Fruit fly (Drosophila melanogaster) S2 (cell line): ENCODE results near the gene Sec10.

Experiments used
- CG8478 ChIP-seq: fragments of >200 bp; optimal IDR thresholded peaks from 2 replicates; lab custom pipeline; 2018
- CTCF ChIP-seq, 2 experiments: fragments of >200 bp; optimal IDR thresholded peaks; 2 replicates each; lab custom pipeline; 2018

Sec10 gene

dm6 chr3R:24106879-24107441 is 27.7 kb upstream of the Sec10 start, which contains the start of gene CG10694:
Gene CG10694 (plus strand): TSS chr3R:24107391.
- no peak for TF ChIP-seq CG8478 (lab: Kevin White, UChicago)
- TF ChIP-seq CTCF (optimal IDR thresholded peaks at IDR 0.05; lab: Kevin White, UChicago), result no peak

dm6 chr3R:24108902-24109389 is 25.7 kb upstream of the Sec10 start, which contains the start of the genes eIF4EHP and CG18428:
Gene eIF4EHP (minus strand): TSS chr3R:24108960.
Gene CG18428 (plus strand): TSS chr3R:24109336.
- TF ChIP-seq CTCF (optimal IDR thresholded peaks at IDR 0.05; lab: Kevin White, UChicago), result no peak
- TF ChIP-seq CG8478 (lab: Kevin White, UChicago), result no peak

dm6 chr3R:24112320-24113069 is 22.1 kb upstream of the Sec10 start, which contains the start of gene CG13605:
Gene CG13605 (minus strand): TSS chr3R:24112389.
- no peak for TF ChIP-seq CG8478 (lab: Kevin White, UChicago)
- no peak for TF ChIP-seq CTCF (optimal IDR thresholded peaks at IDR 0.05; lab: Kevin White, UChicago)

dm6 chr3R:24113070-24113385 is 21.6 kb upstream of the Sec10 start, which contains the start of gene Root:
Gene Root (plus strand): TSS chr3R:24113286.
- TF ChIP-seq CTCF (optimal IDR thresholded peaks at IDR 0.05; lab: Kevin White, UChicago), result no peak
- TF ChIP-seq CG8478 (lab: Kevin White, UChicago), result no peak

- TF ChIP-seq CG8478 (lab: Kevin White, UChicago), result no peak
- TF ChIP-seq CTCF (optimal IDR thresholded peaks at IDR 0.05; lab: Kevin White, UChicago), result no peak
Measured at dm6 chr3R:24116180-24116579, 18.5 kb upstream of the Sec10 start, which contains the start of gene CG13607. Gene CG13607 (minus strand): TSS chr3R:24116322.

dm6 chr3R:24116972-24117371 is 17.7 kb upstream of the Sec10 start:
- TF ChIP-seq CTCF (optimal IDR thresholded peaks at IDR 0.05; lab: Kevin White, UChicago) (no peak), CG8478 (lab: Kevin White, UChicago) (no peak)

dm6 chr3R:24121669-24122068 is 13.0 kb upstream of the Sec10 start:
- TF ChIP-seq CG8478 (lab: Kevin White, UChicago), result no peak
- TF ChIP-seq CTCF (optimal IDR thresholded peaks at IDR 0.05; lab: Kevin White, UChicago), result no peak

dm6 chr3R:24122369-24122768 is 12.3 kb upstream of the Sec10 start:
- TF ChIP-seq CG8478 (lab: Kevin White, UChicago), result no peak
- TF ChIP-seq CTCF (optimal IDR thresholded peaks at IDR 0.05; lab: Kevin White, UChicago), result no peak

dm6 chr3R:24130080-24130479 is 4.6 kb upstream of the Sec10 start, which contains the start of the genes GatB and Tsc1:
Gene GatB (minus strand): TSS chr3R:24130255.
Gene Tsc1 (plus strand): TSS chr3R:24130307.
- TF ChIP-seq CTCF (optimal IDR thresholded peaks at IDR 0.05; lab: Kevin White, UChicago) (peak in 1 of 2 experiments; percentile 12), CG8478 (lab: Kevin White, UChicago) (no peak)

- TF ChIP-seq CG8478 (lab: Kevin White, UChicago) (no peak), CTCF (optimal IDR thresholded peaks at IDR 0.05; lab: Kevin White, UChicago) (no peak)
Measured at dm6 chr3R:24137311-24137945, 2.8 kb downstream of the Sec10 start, which contains the start of gene Npc2f. Gene Npc2f (plus strand): TSS chr3R:24137895.

- TF ChIP-seq CG8478 (lab: Kevin White, UChicago) (no peak), CTCF (optimal IDR thresholded peaks at IDR 0.05; lab: Kevin White, UChicago) (no peak)
Measured at dm6 chr3R:24138478-24139455, 4.1 kb downstream of the Sec10 start.

- TF ChIP-seq CTCF (optimal IDR thresholded peaks at IDR 0.05; lab: Kevin White, UChicago), result no peak
- TF ChIP-seq CG8478 (lab: Kevin White, UChicago), result no peak
Measured at dm6 chr3R:24139646-24140130, 5.1 kb downstream of the Sec10 start.

- TF ChIP-seq CTCF (optimal IDR thresholded peaks at IDR 0.05; lab: Kevin White, UChicago), result no peak
- no peak for TF ChIP-seq CG8478 (lab: Kevin White, UChicago)
Measured at dm6 chr3R:24141013-24141592, 6.5 kb downstream of the Sec10 start, which contains the start of gene Kal1. Gene Kal1 (plus strand): TSS chr3R:24141395.
